Worm (Caenorhabditis elegans) whole organism, mixed stage, embryonic: ENCODE measurements around the gene H04M03.11.
A peak's percentile ranks its signal among the peaks of the same experiment; 100 is the strongest.

Experiments used
- M03D4.4 ChIP-seq: sonication (generic microtip); optimal IDR thresholded peaks from 2 replicates; lab custom pipeline; 2017; ENCODE audit warnings: mild to moderate bottlenecking, missing genetic modification characterization, missing compliant biosample characterization
- blmp-1 ChIP-seq: fragments of 150-350 bp; optimal IDR thresholded peaks from 2 replicates; lab custom pipeline; 2014; ENCODE audit warnings: missing biosample characterization, missing genetic modification characterization
- ceh-39 ChIP-seq: fragments of 150-350 bp; optimal IDR thresholded peaks from 2 replicates; lab custom pipeline; 2014; ENCODE audit warnings: missing biosample characterization, missing genetic modification characterization
- ceh-43 ChIP-seq: fragments of 200-800 bp; sonication (Bioruptor generic); optimal IDR thresholded peaks from 2 replicates; lab custom pipeline; 2018; ENCODE audit warnings: mild to moderate bottlenecking, missing genetic modification characterization, moderate library complexity, missing compliant biosample characterization
- ceh-83 ChIP-seq: fragments of 200-800 bp; sonication (Bioruptor generic); optimal IDR thresholded peaks from 2 replicates; lab custom pipeline; 2018; ENCODE audit warnings: mild to moderate bottlenecking, missing genetic modification characterization, missing compliant biosample characterization
- ces-1 ChIP-seq: fragments of 150-350 bp; optimal IDR thresholded peaks from 2 replicates; lab custom pipeline; 2014; ENCODE audit warnings: missing biosample characterization, missing genetic modification reagents, missing genetic modification characterization
- cnd-1 ChIP-seq: fragments of 200-800 bp; sonication (Bioruptor generic); optimal IDR thresholded peaks from 2 replicates; lab custom pipeline; 2018; ENCODE audit warnings: mild to moderate bottlenecking, missing genetic modification characterization, missing compliant biosample characterization
- drap-1 ChIP-seq: fragments of 200-800 bp; sonication (Bioruptor generic); optimal IDR thresholded peaks from 3 replicates; lab custom pipeline; 2018; ENCODE audit warnings: mild to moderate bottlenecking, missing genetic modification characterization, missing compliant biosample characterization
- elt-1 ChIP-seq: sonication (generic microtip); optimal IDR thresholded peaks from 2 replicates; lab custom pipeline; 2017; ENCODE audit warnings: missing genetic modification characterization, mild to moderate bottlenecking, missing compliant biosample characterization, antibody characterized with exemption, moderate library complexity, borderline replicate concordance; ENCODE audit not compliant: insufficient read depth
- elt-3 ChIP-seq: fragments of 150-350 bp; optimal IDR thresholded peaks from 2 replicates; lab custom pipeline; 2014; ENCODE audit warnings: missing biosample characterization, missing genetic modification characterization
- flh-1 ChIP-seq: fragments of 200-800 bp; sonication (Bioruptor generic); optimal IDR thresholded peaks from 2 replicates; lab custom pipeline; 2018; ENCODE audit warnings: mild to moderate bottlenecking, missing genetic modification characterization, moderate library complexity, missing compliant biosample characterization
- ham-2 ChIP-seq: fragments of 200-800 bp; sonication (Bioruptor generic); optimal IDR thresholded peaks from 2 replicates; lab custom pipeline; 2018; ENCODE audit warnings: mild to moderate bottlenecking, missing genetic modification characterization, missing compliant biosample characterization
- hlh-1 ChIP-seq: fragments of 150-350 bp; optimal IDR thresholded peaks from 2 replicates; lab custom pipeline; 2014; ENCODE audit warnings: missing biosample characterization, missing genetic modification reagents, missing genetic modification characterization
- lin-13 ChIP-seq: fragments of 150-350 bp; optimal IDR thresholded peaks from 2 replicates; lab custom pipeline; 2014; ENCODE audit warnings: missing biosample characterization, missing genetic modification characterization
- lin-32 ChIP-seq: fragments of 200-800 bp; sonication (Bioruptor generic); optimal IDR thresholded peaks from 2 replicates; lab custom pipeline; 2018; ENCODE audit warnings: mild to moderate bottlenecking, missing genetic modification characterization, missing compliant biosample characterization
- lsy-2 ChIP-seq: fragments of 150-350 bp; optimal IDR thresholded peaks from 2 replicates; lab custom pipeline; 2014; ENCODE audit warnings: missing biosample characterization, missing genetic modification characterization
- mab-5 ChIP-seq: fragments of 150-350 bp; optimal IDR thresholded peaks from 2 replicates; lab custom pipeline; 2014; ENCODE audit warnings: missing biosample characterization, missing genetic modification characterization
- mep-1 ChIP-seq: fragments of 150-350 bp; optimal IDR thresholded peaks from 2 replicates; lab custom pipeline; 2017; ENCODE audit warnings: missing biosample characterization, missing genetic modification reagents, missing genetic modification characterization, inconsistent platforms
- mls-2 ChIP-seq: sonication (generic microtip); optimal IDR thresholded peaks from 2 replicates; lab custom pipeline; 2016; ENCODE audit warnings: mild to moderate bottlenecking, missing genetic modification characterization, moderate library complexity, missing compliant biosample characterization
- nhr-12 ChIP-seq: fragments of 150-350 bp; optimal IDR thresholded peaks from 2 replicates; lab custom pipeline; 2014; ENCODE audit warnings: missing biosample characterization, missing genetic modification characterization
- nhr-2 ChIP-seq: fragments of 150-350 bp; optimal IDR thresholded peaks from 2 replicates; lab custom pipeline; 2014; ENCODE audit warnings: missing biosample characterization, missing genetic modification characterization
- nhr-237 ChIP-seq: fragments of 150-350 bp; optimal IDR thresholded peaks from 2 replicates; lab custom pipeline; 2014; ENCODE audit warnings: missing biosample characterization, missing genetic modification characterization
- nhr-28 ChIP-seq: fragments of 150-350 bp; optimal IDR thresholded peaks from 2 replicates; lab custom pipeline; 2014; ENCODE audit warnings: missing biosample characterization, missing genetic modification characterization
- pha-4 ChIP-seq: fragments of 150-350 bp; optimal IDR thresholded peaks from 2 replicates; lab custom pipeline; 2018; ENCODE audit warnings: missing biosample characterization, missing genetic modification reagents, missing genetic modification characterization
- snpc-4 ChIP-seq: fragments of 150-350 bp; optimal IDR thresholded peaks from 2 replicates; lab custom pipeline; 2014; ENCODE audit warnings: missing biosample characterization, missing genetic modification characterization
- sptf-1 ChIP-seq: sonication (generic microtip); optimal IDR thresholded peaks from 2 replicates; lab custom pipeline; 2017; ENCODE audit warnings: mild to moderate bottlenecking, missing genetic modification characterization, moderate library complexity, missing compliant biosample characterization
- tbx-8 ChIP-seq: fragments of 200-800 bp; sonication (Bioruptor generic); optimal IDR thresholded peaks from 2 replicates; lab custom pipeline; 2018; ENCODE audit warnings: mild to moderate bottlenecking, missing genetic modification characterization, moderate library complexity, missing compliant biosample characterization
- unc-120 ChIP-seq: sonication (generic microtip); optimal IDR thresholded peaks from 2 replicates; lab custom pipeline; 2017; ENCODE audit warnings: missing genetic modification characterization, missing compliant biosample characterization; ENCODE audit not compliant: poor library complexity, severe bottlenecking
- unc-39 ChIP-seq: fragments of 150-350 bp; optimal IDR thresholded peaks from 2 replicates; lab custom pipeline; 2014; ENCODE audit warnings: missing biosample characterization, missing genetic modification characterization
- zip-8 ChIP-seq: fragments of 150-350 bp; optimal IDR thresholded peaks from 2 replicates; lab custom pipeline; 2014; ENCODE audit warnings: missing biosample characterization, missing genetic modification characterization
- ztf-11 ChIP-seq: fragments of 150-350 bp; optimal IDR thresholded peaks from 2 replicates; lab custom pipeline; 2014; ENCODE audit warnings: missing biosample characterization, missing genetic modification characterization

The H04M03.11 gene

DNA sequence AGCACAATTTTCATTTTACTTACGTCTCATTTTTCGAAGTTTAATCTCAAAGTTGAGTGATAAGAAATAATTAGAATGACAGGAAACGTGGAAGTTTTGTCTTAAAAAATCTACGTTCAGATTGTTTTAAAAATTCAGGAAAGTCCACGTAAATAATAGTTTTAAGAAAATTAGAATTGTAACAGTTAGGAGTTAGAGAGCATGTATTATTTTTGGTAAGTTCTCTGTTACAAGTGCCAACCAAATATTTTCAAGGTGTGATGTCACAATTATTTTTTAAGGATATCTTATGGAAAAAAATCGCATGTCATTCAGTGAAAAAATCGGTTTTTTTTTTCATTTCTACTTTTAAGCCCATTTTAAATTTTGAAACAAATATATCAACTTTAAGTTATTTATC lies at the start of gene H04M03.11:
Gene H04M03.11 (minus strand): TSS at position 101 of the 400 bp plus-strand sequence.
- no peak for TF ChIP-seq mls-2 (tag; lab: Kevin White, UChicago)
- no peak for TF ChIP-seq ceh-43 (GFP tag; lab: Kevin White, UChicago)
- TF ChIP-seq mab-5 (tag; lab: Kevin White, UChicago): no peak
- TF ChIP-seq nhr-28 (tag; lab: Kevin White, UChicago): no peak
- TF ChIP-seq hlh-1 (tag; lab: Kevin White, UChicago): no peak
- no peak for TF ChIP-seq mep-1 (tag; lab: Kevin White, UChicago)
- TF ChIP-seq ceh-83 (GFP tag; lab: Kevin White, UChicago): no peak
- no peak for TF ChIP-seq flh-1
- TF ChIP-seq nhr-12: no peak
- TF ChIP-seq ces-1 (GFP tag; lab: Kevin White, UChicago): no peak
- no peak for TF ChIP-seq unc-39
- no peak for TF ChIP-seq unc-120 (tag; lab: Kevin White, UChicago)
- no peak for TF ChIP-seq sptf-1 (tag; lab: Kevin White, UChicago)
- TF ChIP-seq, all 35 proteins: peak for 0

DNA sequence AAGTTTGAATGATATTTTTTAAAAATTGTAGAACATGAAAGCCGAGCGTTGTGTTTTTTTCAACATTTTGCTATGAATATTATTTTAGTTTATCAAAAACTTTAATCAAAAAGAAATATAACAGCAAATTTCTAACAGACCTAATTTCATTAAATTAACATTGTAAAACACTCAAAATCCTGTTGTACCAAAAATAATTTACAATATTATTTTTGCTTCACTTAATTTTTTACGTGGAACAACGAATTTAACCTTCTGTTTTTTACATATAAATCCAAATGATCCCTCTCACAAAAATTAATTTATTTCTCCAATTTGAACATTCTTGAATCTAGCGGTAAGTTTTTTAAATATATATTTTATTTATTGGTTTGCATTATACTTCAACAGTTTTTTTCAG lies 49.6 kb upstream of the H04M03.11 start, which contains the start of gene H32C10.1:
Gene H32C10.1 (plus strand): TSS at position 301 of the 400 bp plus-strand sequence.
- no peak for TF ChIP-seq lin-13
- TF ChIP-seq lsy-2 (tag; lab: Kevin White, UChicago): no peak
- TF ChIP-seq cnd-1 (tag; lab: Kevin White, UChicago): no peak
- TF ChIP-seq nhr-28 (tag; lab: Kevin White, UChicago): no peak
- no peak for TF ChIP-seq sptf-1 (tag; lab: Kevin White, UChicago)
- no peak for TF ChIP-seq blmp-1 (tag; lab: Kevin White, UChicago)
- no peak for TF ChIP-seq mab-5 (tag; lab: Kevin White, UChicago)
- TF ChIP-seq drap-1 (GFP tag; lab: Kevin White, UChicago): no peak
- TF ChIP-seq lin-32 (GFP tag; lab: Kevin White, UChicago): no peak
- no peak for TF ChIP-seq snpc-4 (tag; lab: Kevin White, UChicago)
- no peak for TF ChIP-seq zip-8
- TF ChIP-seq nhr-237 (tag; lab: Kevin White, UChicago): no peak
- no peak for TF ChIP-seq elt-1 (tag; lab: Kevin White, UChicago)
- no peak for TF ChIP-seq unc-39
- no peak for TF ChIP-seq nhr-2
- TF ChIP-seq elt-3 (tag; lab: Kevin White, UChicago): no peak
- TF ChIP-seq ces-1 (GFP tag; lab: Kevin White, UChicago): no peak
- TF ChIP-seq M03D4.4 (tag; lab: Kevin White, UChicago): no peak
- TF ChIP-seq ham-2: no peak
- TF ChIP-seq tbx-8 (GFP tag; lab: Kevin White, UChicago): no peak

DNA sequence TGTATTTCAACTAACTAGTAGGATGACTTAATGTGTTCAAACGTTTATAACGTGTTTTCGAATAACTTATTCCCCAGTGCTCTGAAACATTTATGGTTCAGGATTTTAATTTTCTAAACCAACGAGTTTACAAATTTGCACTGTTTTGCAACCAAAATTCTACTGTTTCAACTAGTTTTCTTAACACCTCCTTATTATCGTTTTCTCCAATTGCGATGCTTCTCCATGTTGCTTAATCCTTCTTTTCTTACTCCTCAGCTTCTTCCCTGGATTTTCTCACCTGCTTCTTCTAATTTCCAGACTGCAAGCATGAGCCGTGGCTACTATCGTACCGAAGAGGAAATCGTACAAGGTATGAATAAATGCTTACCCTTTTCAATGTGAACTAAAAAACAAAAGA lies 45.9 kb upstream of the H04M03.11 start, which contains the start of gene lin-33:
Gene lin-33 (plus strand): TSS at position 301 of the 400 bp plus-strand sequence.
- TF ChIP-seq flh-1 (no peak), ztf-11 (tag; lab: Kevin White, UChicago) (no peak), pha-4 (tag; lab: Kevin White, UChicago) (no peak), ceh-39 (tag; lab: Kevin White, UChicago) (no peak), ces-1 (GFP tag; lab: Kevin White, UChicago) (no peak), ceh-83 (GFP tag; lab: Kevin White, UChicago) (no peak), nhr-237 (tag; lab: Kevin White, UChicago) (no peak), sptf-1 (tag; lab: Kevin White, UChicago) (no peak)

DNA sequence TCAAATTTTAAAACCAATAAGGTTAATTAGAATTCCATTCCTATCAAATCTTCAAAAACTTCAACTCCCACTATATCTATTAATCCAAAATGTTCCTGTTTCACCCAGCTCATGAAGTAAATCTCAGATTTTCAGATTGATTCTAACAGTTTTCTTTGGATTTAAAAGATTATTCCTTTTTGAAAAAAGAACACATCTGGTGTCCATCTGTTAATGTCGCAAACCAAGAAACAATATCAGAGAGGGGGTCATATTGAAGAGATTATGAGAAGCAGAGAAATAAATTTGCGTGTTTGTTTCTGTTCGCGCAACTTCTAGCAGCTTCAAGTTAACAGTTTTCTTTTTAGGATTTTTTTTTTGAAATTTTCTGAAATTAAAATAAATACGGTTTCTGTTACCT lies 44.6 kb upstream of the H04M03.11 start:
- no peak for TF ChIP-seq snpc-4 (tag; lab: Kevin White, UChicago)
- peak; percentile 58 for TF ChIP-seq lin-32 (GFP tag; lab: Kevin White, UChicago)

DNA sequence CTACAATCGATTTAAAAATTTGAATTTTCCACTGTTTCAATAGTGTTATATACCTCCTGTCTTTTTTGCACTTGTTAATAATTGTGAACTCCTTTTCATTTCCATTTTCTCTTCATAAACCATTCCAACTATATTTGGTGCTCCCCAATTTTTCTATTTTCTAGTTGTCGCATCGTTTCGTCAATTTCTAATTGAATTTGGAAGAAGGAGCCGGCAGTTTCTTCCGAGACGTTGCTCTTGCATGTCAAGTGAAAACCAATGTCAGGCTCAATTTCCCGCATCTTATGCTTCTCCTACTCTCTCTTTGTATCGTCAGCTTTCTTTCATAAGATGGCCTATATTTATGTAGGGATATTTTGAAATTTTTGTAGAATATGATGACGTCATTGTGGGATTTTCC lies 43.4 kb upstream of the H04M03.11 start:
- TF ChIP-seq tbx-8 (GFP tag; lab: Kevin White, UChicago): no peak
- no peak for TF ChIP-seq ham-2
- TF ChIP-seq ces-1 (GFP tag; lab: Kevin White, UChicago): peak; percentile 95
- TF ChIP-seq lsy-2 (tag; lab: Kevin White, UChicago): no peak
- TF ChIP-seq ceh-43 (GFP tag; lab: Kevin White, UChicago): no peak
- TF ChIP-seq nhr-237 (tag; lab: Kevin White, UChicago): no peak
